Worm (Caenorhabditis elegans): ENCODE results near the gene cyp-34A7.

DNA sequence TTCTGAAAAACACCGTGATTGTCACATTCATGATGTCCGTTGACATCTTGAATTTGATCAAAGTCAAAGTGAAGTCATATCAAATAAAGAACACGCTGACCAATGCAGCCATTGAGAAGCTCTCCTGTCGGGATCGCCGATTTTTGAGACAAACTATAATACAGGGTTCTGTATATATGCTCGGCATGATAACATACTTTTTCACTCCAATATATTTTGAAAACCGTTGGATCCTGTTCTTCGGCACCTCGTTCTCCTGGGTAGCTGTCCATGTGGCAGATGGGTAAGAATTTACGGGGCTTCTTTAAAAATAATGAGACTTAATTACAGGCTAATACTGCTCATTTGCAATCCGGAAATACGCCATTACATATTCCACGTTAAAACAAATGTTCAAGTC lies 41.1 kb downstream of the cyp-34A7 start:
- TF ChIP-seq nhr-237 (tag; optimal IDR thresholded peaks at IDR 0.05), result no peak
- TF ChIP-seq snpc-4 (tag; optimal IDR thresholded peaks at IDR 0.05), result no peak
- no peak for TF ChIP-seq unc-62 (GFP tag; optimal IDR thresholded peaks at IDR 0.05)
- no peak for TF ChIP-seq pha-4 (tag; optimal IDR thresholded peaks at IDR 0.05)
- no peak for TF ChIP-seq ceh-83 (GFP tag; optimal IDR thresholded peaks at IDR 0.05)
- TF ChIP-seq M03D4.4 (tag; optimal IDR thresholded peaks at IDR 0.05), result no peak
- TF ChIP-seq mep-1 (tag; optimal IDR thresholded peaks at IDR 0.05), result no peak
- TF ChIP-seq elt-1 (tag; optimal IDR thresholded peaks at IDR 0.05; ENCODE audit: borderline replicate concordance, insufficient read depth), result no peak
- no peak for TF ChIP-seq tbx-8 (GFP tag; optimal IDR thresholded peaks at IDR 0.05)
- TF ChIP-seq lsy-2 (tag; optimal IDR thresholded peaks at IDR 0.05), result no peak
